Fruit fly (Drosophila melanogaster): Measurements from ENCODE around the gene CG5004.

DNA sequence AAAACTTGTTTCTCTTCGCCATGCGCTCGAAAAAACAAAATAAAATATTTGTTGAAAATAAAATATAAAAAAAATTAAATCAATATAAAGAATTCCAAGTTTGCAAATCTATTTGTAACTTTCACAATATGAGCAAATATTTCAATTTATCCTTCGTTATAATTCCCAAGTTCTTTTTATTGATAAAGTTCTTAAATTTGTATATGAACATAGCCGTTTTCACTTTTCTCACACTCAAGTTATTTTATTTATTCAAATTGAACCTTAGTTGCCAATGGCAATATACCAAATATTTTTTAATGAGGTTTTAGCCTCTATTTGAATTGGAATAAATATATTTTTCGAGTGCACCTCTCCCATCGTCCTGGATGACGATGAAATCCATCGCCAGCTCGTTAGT is 25.3 kb downstream of the CG5004 start:
- TF ChIP-seq insv (optimal IDR thresholded peaks at IDR 0.05) (no peak), Myc (optimal IDR thresholded peaks at IDR 0.05) (no peak), Sin3A (optimal IDR thresholded peaks at IDR 0.05) (no peak)

Data from Kc167 (cell line).